Worm (Caenorhabditis elegans): ENCODE results near the gene zip-10.

Gene zip-10

ce11 chrV:11648435-11648834, 2.1 kb downstream of the zip-10 start:
- TF ChIP-seq alr-1 (tag; optimal IDR thresholded peaks at IDR 0.05) (no peak), nhr-25 (tag; optimal IDR thresholded peaks at IDR 0.05) (no peak), ztf-1 (GFP tag; conservative IDR thresholded peaks at IDR 0.05) (no peak), blmp-1 (tag; optimal IDR thresholded peaks at IDR 0.05; ENCODE audit: insufficient read depth) (no peak), crh-2 (tag; optimal IDR thresholded peaks at IDR 0.05) (peak; percentile 56), nhr-23 (tag; optimal IDR thresholded peaks at IDR 0.05) (no peak), sma-3 (GFP tag; optimal IDR thresholded peaks at IDR 0.05) (peak; percentile 27), peb-1 (tag; optimal IDR thresholded peaks at IDR 0.05) (no peak), aly-2 (tag; optimal IDR thresholded peaks at IDR 0.05) (no peak), nhr-10 (tag; optimal IDR thresholded peaks at IDR 0.05) (no peak), ztf-4 (tag; optimal IDR thresholded peaks at IDR 0.05) (no peak), nhr-6 (tag; optimal IDR thresholded peaks at IDR 0.05) (no peak), nhr-129 (tag; optimal IDR thresholded peaks at IDR 0.05) (no peak), unc-55 (GFP tag; optimal IDR thresholded peaks at IDR 0.05) (no peak), mbf-1 (tag; optimal IDR thresholded peaks at IDR 0.05) (no peak), unc-39 (tag; optimal IDR thresholded peaks at IDR 0.05) (no peak), ceh-82 (tag; optimal IDR thresholded peaks at IDR 0.05) (no peak), skn-1 (tag; optimal IDR thresholded peaks at IDR 0.05) (peak; percentile 14), F13H6.1 (tag; optimal IDR thresholded peaks at IDR 0.05) (no peak), dmd-4 (tag; optimal IDR thresholded peaks at IDR 0.05) (no peak), sma-9 (GFP tag; optimal IDR thresholded peaks at IDR 0.05) (peak; percentile 84), sma-9 (tag; optimal IDR thresholded peaks at IDR 0.05) (no peak), ztf-11 (tag; optimal IDR thresholded peaks at IDR 0.05) (no peak), Y55F3AM.14 (GFP tag; optimal IDR thresholded peaks at IDR 0.05) (no peak), zag-1 (tag; optimal IDR thresholded peaks at IDR 0.05) (no peak), nhr-237 (tag; optimal IDR thresholded peaks at IDR 0.05) (no peak), lin-39 (tag; optimal IDR thresholded peaks at IDR 0.05) (no peak), nhr-11 (tag; optimal IDR thresholded peaks at IDR 0.05) (no peak), elt-3 (tag; optimal IDR thresholded peaks at IDR 0.05) (no peak), mab-5 (tag; optimal IDR thresholded peaks at IDR 0.05) (no peak), ZK546.5 (tag; optimal IDR thresholded peaks at IDR 0.05) (no peak), sem-4 (tag; optimal IDR thresholded peaks at IDR 0.05) (no peak), ama-1 (optimal IDR thresholded peaks at IDR 0.05) (no peak), lin-13 (GFP tag; optimal IDR thresholded peaks at IDR 0.05) (no peak), nhr-12 (tag; optimal IDR thresholded peaks at IDR 0.05) (no peak), nhr-21 (tag; optimal IDR thresholded peaks at IDR 0.05) (no peak), unc-62 (GFP tag; optimal IDR thresholded peaks at IDR 0.05) (no peak), R02D3.7 (tag; optimal IDR thresholded peaks at IDR 0.05) (no peak), fos-1 (tag; optimal IDR thresholded peaks at IDR 0.05) (peak; percentile 51), elt-1 (tag; optimal IDR thresholded peaks at IDR 0.05) (no peak), C34F6.9 (tag; optimal IDR thresholded peaks at IDR 0.05) (no peak), gmeb-1 (tag; optimal IDR thresholded peaks at IDR 0.05) (no peak)

ce11 chrV:11647821-11648220, 2.7 kb downstream of the zip-10 start:
- TF ChIP-seq F13H6.1 (tag; optimal IDR thresholded peaks at IDR 0.05) (no peak), blmp-1 (tag; optimal IDR thresholded peaks at IDR 0.05; ENCODE audit: insufficient read depth) (no peak), snpc-4 (tag; optimal IDR thresholded peaks at IDR 0.05) (no peak), nhr-10 (tag; optimal IDR thresholded peaks at IDR 0.05) (no peak), skn-1 (tag; optimal IDR thresholded peaks at IDR 0.05) (no peak), sma-9 (GFP tag; optimal IDR thresholded peaks at IDR 0.05) (peak; percentile 43), sma-9 (tag; optimal IDR thresholded peaks at IDR 0.05) (no peak), mdl-1 (tag; optimal IDR thresholded peaks at IDR 0.05) (no peak), nhr-129 (tag; optimal IDR thresholded peaks at IDR 0.05) (no peak), fos-1 (tag; optimal IDR thresholded peaks at IDR 0.05) (peak; percentile 19)

- TF ChIP-seq ztf-11 (tag; optimal IDR thresholded peaks at IDR 0.05): no peak
- no peak for TF ChIP-seq skn-1 (tag; optimal IDR thresholded peaks at IDR 0.05)
- no peak for TF ChIP-seq fos-1 (tag; optimal IDR thresholded peaks at IDR 0.05)
- no peak for TF ChIP-seq nhr-129 (tag; optimal IDR thresholded peaks at IDR 0.05)
- no peak for TF ChIP-seq mbf-1 (tag; optimal IDR thresholded peaks at IDR 0.05)
- TF ChIP-seq nhr-21 (tag; optimal IDR thresholded peaks at IDR 0.05): no peak
- no peak for TF ChIP-seq blmp-1 (tag; optimal IDR thresholded peaks at IDR 0.05; ENCODE audit: insufficient read depth)
- TF ChIP-seq elt-1 (tag; optimal IDR thresholded peaks at IDR 0.05): no peak
- no peak for TF ChIP-seq nhr-10 (tag; optimal IDR thresholded peaks at IDR 0.05)
- TF ChIP-seq sma-3 (GFP tag; optimal IDR thresholded peaks at IDR 0.05): no peak
- no peak for TF ChIP-seq mdl-1 (tag; optimal IDR thresholded peaks at IDR 0.05)
- no peak for TF ChIP-seq unc-62 (GFP tag; optimal IDR thresholded peaks at IDR 0.05)
- no peak for TF ChIP-seq nhr-77 (tag; optimal IDR thresholded peaks at IDR 0.05)
- no peak for TF ChIP-seq nhr-25 (tag; optimal IDR thresholded peaks at IDR 0.05)
These were observed 5.3 kb downstream of the zip-10 start, which contains the start of gene skp-1 for ce11 chrV:11645244-11645643. Gene skp-1, plus strand, starts transcription at chrV:11645481.

Data from whole organism, L2 larva.